Fruit fly (Drosophila melanogaster) whole organism, adult: Measurements from ENCODE around the gene HP4.

ENCODE experiments used
- CG11617 ChIP-seq: fragments of 200-800 bp; sonication (Bioruptor generic); optimal IDR thresholded peaks from 2 replicates; lab custom pipeline; 2017; ENCODE audit warnings: mild to moderate bottlenecking, missing biosample characterization, missing genetic modification reagents, missing genetic modification characterization
- CG12768 ChIP-seq: fragments of 200-800 bp; sonication (Bioruptor generic); optimal IDR thresholded peaks from 2 replicates; lab custom pipeline; 2017; ENCODE audit warnings: missing biosample characterization, missing genetic modification characterization, mild to moderate bottlenecking, moderate library complexity, missing genetic modification reagents
- CG1620 ChIP-seq: fragments of 200-800 bp; sonication (Bioruptor generic); optimal IDR thresholded peaks from 2 replicates; lab custom pipeline; 2016; ENCODE audit warnings: missing biosample characterization, missing genetic modification characterization
- CG33017 ChIP-seq: fragments of 200-800 bp; sonication (Bioruptor generic); optimal IDR thresholded peaks from 2 replicates; lab custom pipeline; 2018; ENCODE audit warnings: missing biosample characterization, mild to moderate bottlenecking, missing genetic modification characterization, moderate library complexity
- CG7045 ChIP-seq: fragments of 200-800 bp; sonication (Bioruptor generic); optimal IDR thresholded peaks from 2 replicates; lab custom pipeline; 2017; ENCODE audit warnings: missing biosample characterization, mild to moderate bottlenecking, missing genetic modification characterization
- Clk ChIP-seq: fragments of 200-800 bp; sonication (Bioruptor generic); optimal IDR thresholded peaks from 2 replicates; lab custom pipeline; 2017; ENCODE audit warnings: missing biosample characterization, missing genetic modification characterization
- cic ChIP-seq: fragments of 200-800 bp; sonication (Bioruptor generic); optimal IDR thresholded peaks from 2 replicates; lab custom pipeline; 2017; ENCODE audit warnings: missing biosample characterization, mild to moderate bottlenecking, missing genetic modification characterization, moderate library complexity
- kay ChIP-seq: fragments of 200-800 bp; sonication (Bioruptor generic); peaks from one replicate; lab custom pipeline; 2016; ENCODE audit warnings: missing biosample characterization, missing genetic modification characterization, borderline replicate concordance
- ovo ChIP-seq: fragments of 200-800 bp; sonication (Bioruptor generic); optimal IDR thresholded peaks from 2 replicates; lab custom pipeline; 2016; ENCODE audit warnings: missing biosample characterization, missing genetic modification characterization
- pad ChIP-seq: fragments of 200-800 bp; sonication (Bioruptor generic); optimal IDR thresholded peaks from 3 replicates; lab custom pipeline; 2017; ENCODE audit warnings: missing biosample characterization, missing genetic modification characterization, mild to moderate bottlenecking, moderate library complexity, missing genetic modification reagents
- tj ChIP-seq: fragments of 200-800 bp; sonication (Bioruptor generic); optimal IDR thresholded peaks from 3 replicates; lab custom pipeline; 2017; ENCODE audit warnings: missing biosample characterization, mild to moderate bottlenecking, missing genetic modification characterization, moderate library complexity
- toe ChIP-seq: fragments of 200-800 bp; sonication (Bioruptor generic); optimal IDR thresholded peaks from 2 replicates; lab custom pipeline; 2016; ENCODE audit warnings: missing biosample characterization, missing genetic modification characterization

DNA sequence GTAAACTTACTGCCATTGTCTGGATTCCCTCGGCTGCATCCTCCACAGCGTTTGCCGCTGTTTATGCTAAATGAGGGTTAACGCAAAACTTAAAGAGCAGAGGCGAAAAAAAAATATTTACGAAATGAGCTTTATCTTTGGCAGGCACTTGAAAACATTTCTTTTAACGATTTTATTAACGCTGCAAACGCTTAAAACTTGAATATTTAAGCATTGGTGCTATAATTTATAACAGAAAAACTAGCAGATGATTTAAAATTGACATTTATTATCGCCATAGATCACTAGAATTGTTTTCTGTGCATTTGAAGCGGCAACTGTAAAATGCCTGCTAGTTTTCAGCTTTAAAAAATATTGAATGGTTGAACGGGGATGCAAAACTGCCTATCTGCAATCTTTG is 14.3 kb upstream of the HP4 start:
- TF ChIP-seq toe, result no peak
- no peak for TF ChIP-seq CG7045 (GFP tag; lab: Kevin White, UChicago)
- TF ChIP-seq CG1620, result no peak
- TF ChIP-seq CG33017 (tag; lab: Kevin White, UChicago), result no peak
- no peak for TF ChIP-seq tj (GFP tag; lab: Kevin White, UChicago)
- no peak for TF ChIP-seq kay (GFP tag; lab: Kevin White, UChicago)
- TF ChIP-seq CG12768 (GFP tag; lab: Kevin White, UChicago), result no peak
- no peak for TF ChIP-seq cic
- no peak for TF ChIP-seq pad (GFP tag; lab: Kevin White, UChicago)
- no peak for TF ChIP-seq Clk (GFP tag; lab: Kevin White, UChicago)
- TF ChIP-seq ovo (GFP tag; lab: Kevin White, UChicago), result no peak
- TF ChIP-seq CG11617 (GFP tag; lab: Kevin White, UChicago), result no peak
